Worm (Caenorhabditis elegans) whole organism, early embryonic: ENCODE results near the gene F32D1.8.

ENCODE experiments used
- B0310.2 ChIP-seq: sonication (generic microtip); optimal IDR thresholded peaks from 2 replicates; lab custom pipeline; 2016; ENCODE audit warnings: mild to moderate bottlenecking, missing genetic modification characterization, missing compliant biosample characterization
- ama-1 ChIP-seq: fragments of 150-350 bp; optimal IDR thresholded peaks from 2 replicates; lab custom pipeline; 2014
- ceh-13 ChIP-seq: fragments of 200-800 bp; sonication (Bioruptor generic); optimal IDR thresholded peaks from 2 replicates; lab custom pipeline; 2018; ENCODE audit warnings: mild to moderate bottlenecking, missing genetic modification characterization, missing compliant biosample characterization
- ets-7 ChIP-seq: sonication (generic microtip); optimal IDR thresholded peaks from 2 replicates; lab custom pipeline; 2016; ENCODE audit warnings: missing genotype, missing genetic modification characterization, missing compliant biosample characterization
- flt-1 ChIP-seq: fragments of 200-800 bp; sonication (Bioruptor generic); IDR thresholded peaks from 2 replicates; pipeline ENCODE4 v1.3.6; 2022; ENCODE audit warnings: missing genetic modification characterization, missing compliant biosample characterization
- hmbx-1 ChIP-seq: sonication (generic microtip); optimal IDR thresholded peaks from 2 replicates; lab custom pipeline; 2016; ENCODE audit warnings: mild to moderate bottlenecking, missing genetic modification characterization, missing compliant biosample characterization
- tbx-11 ChIP-seq: fragments of 200-800 bp; sonication (Bioruptor generic); IDR thresholded peaks from 2 replicates; pipeline ENCODE4 v1.3.6; 2022; ENCODE audit warnings: missing genetic modification characterization, missing compliant biosample characterization
- tbx-37 ChIP-seq: fragments of 200-800 bp; sonication (Bioruptor generic); conservative IDR thresholded peaks from 2 replicates; pipeline ENCODE4 v1.3.6; 2022; ENCODE audit warnings: missing genetic modification reagents, missing genetic modification characterization, missing compliant biosample characterization
- tra-4 ChIP-seq: sonication (generic microtip); optimal IDR thresholded peaks from 2 replicates; lab custom pipeline; 2017; ENCODE audit warnings: missing genetic modification characterization, missing compliant biosample characterization

DNA sequence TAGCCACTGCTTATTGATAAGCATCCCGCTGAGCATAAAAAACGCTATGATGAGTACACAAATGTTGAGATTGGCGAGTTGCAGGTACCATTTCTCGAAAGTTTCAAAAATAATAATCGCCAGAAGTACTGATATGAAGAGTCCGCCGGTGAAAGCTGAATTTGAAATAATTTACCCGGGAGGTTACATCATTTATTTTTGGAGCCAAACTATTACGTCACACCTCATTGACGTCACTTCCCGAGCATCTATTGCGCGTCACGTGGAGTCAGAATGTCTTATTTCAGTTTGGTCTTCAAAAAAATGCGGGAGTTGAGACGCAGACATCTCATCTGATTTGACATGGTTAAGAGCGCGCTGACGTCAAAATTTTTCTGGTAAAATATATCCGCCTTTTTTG is 46.7 kb downstream of the F32D1.8 start:
- no peak for TF ChIP-seq flt-1
- TF ChIP-seq ama-1 (lab: Kevin White, UChicago) = no peak
- no peak for TF ChIP-seq B0310.2 (tag; lab: Kevin White, UChicago)
- TF ChIP-seq tra-4 = no peak
- TF ChIP-seq ceh-13 (GFP tag; lab: Kevin White, UChicago) = no peak
- TF ChIP-seq ets-7 (tag; lab: Kevin White, UChicago) = no peak
- TF ChIP-seq hmbx-1 (tag; lab: Kevin White, UChicago) = no peak
- TF ChIP-seq tbx-37 (GFP tag; lab: Robert Waterston, UW) = no peak
- TF ChIP-seq tbx-11 (GFP tag; lab: Robert Waterston, UW) = no peak
